Worm (Caenorhabditis elegans) whole organism, L4 larva: ENCODE measurements around the gene set-2.

Experiments
- D1046.2 ChIP-seq: fragments of 200-800 bp; sonication (Bioruptor generic); IDR thresholded peaks from 2 replicates; pipeline ENCODE4 v1.3.6; 2022; ENCODE audit warnings: missing genetic modification characterization, missing compliant biosample characterization
- F10B5.3 ChIP-seq: sonication (generic microtip); optimal IDR thresholded peaks from 2 replicates; lab custom pipeline; 2016; ENCODE audit warnings: mild to moderate bottlenecking, missing genetic modification characterization, missing compliant biosample characterization
- F37D6.2 ChIP-seq: sonication (generic microtip); optimal IDR thresholded peaks from 2 replicates; lab custom pipeline; 2016; ENCODE audit warnings: mild to moderate bottlenecking, missing genetic modification characterization, missing compliant biosample characterization
- F44E2.7 ChIP-seq: fragments of 200-800 bp; sonication (Bioruptor generic); IDR thresholded peaks from 2 replicates; pipeline ENCODE4 v2.1.2; 2022; ENCODE audit warnings: missing genetic modification characterization, missing compliant biosample characterization
- T26A8.4 ChIP-seq: fragments of 200-800 bp; sonication (Bioruptor generic); IDR thresholded peaks from 2 replicates; pipeline ENCODE4 v1.3.6; 2022; ENCODE audit warnings: missing genetic modification characterization, missing compliant biosample characterization
- Y105C5A.15 ChIP-seq: fragments of 200-800 bp; sonication (Bioruptor generic); IDR thresholded peaks from 2 replicates; pipeline ENCODE4 v1.3.6; 2022; ENCODE audit warnings: missing genetic modification characterization, missing compliant biosample characterization
- Y48G9A.11 ChIP-seq: fragments of 200-800 bp; sonication (Bioruptor generic); IDR thresholded peaks from 2 replicates; pipeline ENCODE4 v1.3.6; 2022; ENCODE audit warnings: missing genetic modification reagents, missing genetic modification characterization, missing compliant biosample characterization
- Y5F2A.4 ChIP-seq: fragments of 200-800 bp; sonication (Bioruptor generic); optimal IDR thresholded peaks from 2 replicates; lab custom pipeline; 2018; ENCODE audit warnings: mild to moderate bottlenecking, missing genetic modification characterization, missing compliant biosample characterization
- Y75B8A.6 ChIP-seq: fragments of 200-800 bp; sonication (Bioruptor generic); IDR thresholded peaks from 2 replicates; pipeline ENCODE4 v1.3.6; 2022; ENCODE audit warnings: missing genetic modification reagents, missing genetic modification characterization, missing compliant biosample characterization
- ama-1 ChIP-seq: fragments of 150-350 bp; optimal IDR thresholded peaks from 2 replicates; lab custom pipeline; 2014; ENCODE audit warnings: inconsistent platforms, mixed read lengths
- arid-1 ChIP-seq: fragments of 200-800 bp; sonication (Bioruptor generic); conservative IDR thresholded peaks from 2 replicates; pipeline ENCODE4 v1.3.6; 2022; ENCODE audit warnings: missing genetic modification reagents, missing genetic modification characterization, missing compliant biosample characterization
- ceh-20 ChIP-seq: fragments of 200-800 bp; sonication (Bioruptor generic); IDR thresholded peaks from 2 replicates; pipeline ENCODE4 v1.3.6; 2022; ENCODE audit warnings: missing genetic modification reagents, missing genetic modification characterization, missing compliant biosample characterization
- ceh-44 ChIP-seq: fragments of 200-800 bp; sonication (Bioruptor generic); IDR thresholded peaks from 2 replicates; pipeline ENCODE4 v1.3.6; 2022; ENCODE audit warnings: missing genetic modification reagents, missing genetic modification characterization, missing compliant biosample characterization
- ceh-82 ChIP-seq: sonication (generic microtip); optimal IDR thresholded peaks from 2 replicates; lab custom pipeline; 2017; ENCODE audit warnings: missing biosample characterization, missing genetic modification characterization
- daf-16 ChIP-seq, 3 experiments: sonication (generic microtip); optimal IDR thresholded peaks; 2 replicates each; lab custom pipeline; 2016 to 2017; ENCODE audit warnings: missing genetic modification characterization in 3 of 3, missing genetic modification reagents in 3 of 3, mild to moderate bottlenecking in 2 of 3, missing compliant biosample characterization in 2 of 3, missing biosample characterization in 1 of 3, moderate library complexity in 1 of 3
- daf-8 ChIP-seq: fragments of 200-800 bp; sonication (Bioruptor generic); IDR thresholded peaks from 2 replicates; pipeline ENCODE4 v1.3.6; 2022; ENCODE audit warnings: missing genetic modification characterization, missing compliant biosample characterization
- dmd-9 ChIP-seq: fragments of 200-800 bp; sonication (Bioruptor generic); IDR thresholded peaks from 2 replicates; pipeline ENCODE4 v1.3.6; 2022; ENCODE audit warnings: missing genetic modification reagents, missing genetic modification characterization, missing compliant biosample characterization
- dve-1 ChIP-seq: sonication (generic microtip); optimal IDR thresholded peaks from 2 replicates; lab custom pipeline; 2017; ENCODE audit warnings: antibody characterized with exemption, mild to moderate bottlenecking, missing genetic modification characterization, missing compliant biosample characterization; ENCODE audit not compliant: insufficient read depth
- gei-8 ChIP-seq: fragments of 200-800 bp; sonication (Bioruptor generic); optimal IDR thresholded peaks from 2 replicates; lab custom pipeline; 2018; ENCODE audit warnings: mild to moderate bottlenecking, missing genetic modification characterization, missing compliant biosample characterization
- hif-1 ChIP-seq, 2 experiments: sonication (generic microtip); optimal IDR thresholded peaks; 2 replicates each; lab custom pipeline; 2016 to 2017; ENCODE audit warnings: missing compliant biosample characterization in 2 of 2, missing genetic modification characterization in 2 of 2, missing genetic modification reagents in 2 of 2, missing genotype in 2 of 2, mild to moderate bottlenecking in 1 of 2
- jun-1 ChIP-seq: fragments of 150-350 bp; optimal IDR thresholded peaks from 2 replicates; lab custom pipeline; 2014; ENCODE audit warnings: missing biosample characterization, missing genetic modification reagents, missing genetic modification characterization
- lim-7 ChIP-seq: fragments of 200-800 bp; sonication (Bioruptor generic); IDR thresholded peaks from 2 replicates; pipeline ENCODE4 v1.3.6; 2022; ENCODE audit warnings: missing genetic modification characterization, missing compliant biosample characterization
- lin-13 ChIP-seq: fragments of 150-350 bp; optimal IDR thresholded peaks from 2 replicates; lab custom pipeline; 2014; ENCODE audit warnings: missing biosample characterization, missing genetic modification reagents, missing genetic modification characterization
- lin-15B ChIP-seq: fragments of 150-350 bp; sonication (generic microtip); optimal IDR thresholded peaks from 3 replicates; lab custom pipeline; 2014; ENCODE audit warnings: missing biosample characterization, missing genetic modification characterization
- lin-29 ChIP-seq: fragments of 200-800 bp; sonication (Bioruptor generic); IDR thresholded peaks from 2 replicates; pipeline ENCODE4 v1.3.6; 2022; ENCODE audit warnings: missing genetic modification reagents, missing genetic modification characterization, missing compliant biosample characterization
- lin-39 ChIP-seq: fragments of 150-350 bp; optimal IDR thresholded peaks from 2 replicates; lab custom pipeline; 2014; ENCODE audit warnings: missing biosample characterization, missing genetic modification reagents, missing genetic modification characterization
- lir-3 ChIP-seq: sonication (generic microtip); optimal IDR thresholded peaks from 2 replicates; lab custom pipeline; 2016; ENCODE audit warnings: mild to moderate bottlenecking, missing genetic modification characterization, missing compliant biosample characterization
- madf-9 ChIP-seq: fragments of 200-800 bp; sonication (Bioruptor generic); conservative IDR thresholded peaks from 2 replicates; pipeline ENCODE4 v1.3.6; 2022; ENCODE audit warnings: missing genetic modification reagents, missing genetic modification characterization, missing compliant biosample characterization
- mes-2 ChIP-seq: sonication (generic microtip); optimal IDR thresholded peaks from 2 replicates; lab custom pipeline; 2016; ENCODE audit warnings: missing genotype, mild to moderate bottlenecking, missing genetic modification characterization, missing compliant biosample characterization; ENCODE audit not compliant: poor library complexity, severe bottlenecking
- mxl-2 ChIP-seq: fragments of 200-800 bp; sonication (Bioruptor generic); conservative IDR thresholded peaks from 2 replicates; pipeline ENCODE4 v1.3.6; 2022; ENCODE audit warnings: missing genetic modification reagents, missing genetic modification characterization, missing compliant biosample characterization
- nhr-11 ChIP-seq: fragments of 150-350 bp; optimal IDR thresholded peaks from 2 replicates; lab custom pipeline; 2014; ENCODE audit warnings: missing biosample characterization, missing genetic modification characterization
- nhr-237 ChIP-seq: sonication (generic microtip); optimal IDR thresholded peaks from 2 replicates; lab custom pipeline; 2017; ENCODE audit warnings: missing biosample characterization, missing genetic modification characterization
- nhr-28 ChIP-seq: fragments of 150-350 bp; optimal IDR thresholded peaks from 2 replicates; lab custom pipeline; 2014; ENCODE audit warnings: missing biosample characterization, missing genetic modification characterization
- nhr-42 ChIP-seq: fragments of 200-800 bp; sonication (Bioruptor generic); IDR thresholded peaks from 2 replicates; pipeline ENCODE4 v1.3.6; 2022; ENCODE audit warnings: missing genetic modification characterization, missing compliant biosample characterization
- nhr-48 ChIP-seq: sonication (generic microtip); optimal IDR thresholded peaks from 2 replicates; lab custom pipeline; 2016; ENCODE audit warnings: mild to moderate bottlenecking, missing genetic modification characterization, missing compliant biosample characterization
- nhr-6 ChIP-seq: fragments of 150-350 bp; optimal IDR thresholded peaks from 2 replicates; lab custom pipeline; 2014; ENCODE audit warnings: missing biosample characterization, missing genetic modification characterization
- nhr-76 ChIP-seq: fragments of 150-350 bp; optimal IDR thresholded peaks from 2 replicates; lab custom pipeline; 2014; ENCODE audit warnings: missing biosample characterization, missing genetic modification characterization
- saeg-2 ChIP-seq: fragments of 200-800 bp; sonication (Bioruptor generic); IDR thresholded peaks from 2 replicates; pipeline ENCODE4 v1.3.6; 2022; ENCODE audit warnings: missing genetic modification reagents, missing genetic modification characterization, missing compliant biosample characterization
- skn-1 ChIP-seq: fragments of 150-350 bp; optimal IDR thresholded peaks from 2 replicates; lab custom pipeline; 2014; ENCODE audit warnings: missing biosample characterization, missing genetic modification characterization
- snpc-4 ChIP-seq: fragments of 150-350 bp; optimal IDR thresholded peaks from 2 replicates; lab custom pipeline; 2014; ENCODE audit warnings: missing biosample characterization, missing genetic modification characterization
- tra-1 ChIP-seq: fragments of 200-800 bp; sonication (Bioruptor generic); IDR thresholded peaks from 2 replicates; pipeline ENCODE4 v1.3.6; 2022; ENCODE audit warnings: missing genetic modification reagents, missing genetic modification characterization, missing compliant biosample characterization
- unc-130 ChIP-seq: sonication (generic microtip); optimal IDR thresholded peaks from 2 replicates; lab custom pipeline; 2016; ENCODE audit warnings: missing genetic modification reagents, missing genetic modification characterization, missing compliant biosample characterization
- unc-62 ChIP-seq, 3 experiments: fragments of 150-350 bp in 1 of 3; sonication (generic microtip); optimal IDR thresholded peaks in 2 of 3; peaks in 1 of 3; 1 replicate in 1 of 3; 2 replicates in 2 of 3; lab custom pipeline; 2014 to 2017; ENCODE audit warnings: missing biosample characterization in 3 of 3, missing genetic modification characterization in 3 of 3, missing genetic modification reagents in 3 of 3, missing genotype in 1 of 3
- zag-1 ChIP-seq: fragments of 150-350 bp; optimal IDR thresholded peaks from 2 replicates; lab custom pipeline; 2014; ENCODE audit warnings: missing biosample characterization, missing genetic modification characterization
- zfp-2 ChIP-seq: sonication (generic microtip); optimal IDR thresholded peaks from 2 replicates; lab custom pipeline; 2016; ENCODE audit warnings: mild to moderate bottlenecking, missing genetic modification characterization, missing compliant biosample characterization
- zfp-3 ChIP-seq: fragments of 200-800 bp; sonication (Bioruptor generic); conservative IDR thresholded peaks from 2 replicates; pipeline ENCODE4 v1.3.6; 2022; ENCODE audit warnings: missing genetic modification reagents, missing genetic modification characterization, missing compliant biosample characterization
- zip-2 ChIP-seq: fragments of 150-350 bp; optimal IDR thresholded peaks from 2 replicates; lab custom pipeline; 2014; ENCODE audit warnings: missing biosample characterization, missing genetic modification characterization
- ztf-7 ChIP-seq: fragments of 150-350 bp; optimal IDR thresholded peaks from 2 replicates; lab custom pipeline; 2014; ENCODE audit warnings: missing biosample characterization, missing genetic modification characterization

set-2 gene

ce11 chrIII:4900260-4900659 is 29.7 kb downstream of the set-2 start, which contains the start of gene tag-340:
Gene tag-340, plus strand, starts transcription at chrIII:4900508.
- TF ChIP-seq daf-16 (GFP tag; optimal IDR thresholded peaks at IDR 0.05; lab: Kevin White, UChicago), result no peak
- TF ChIP-seq daf-16 (tag; optimal IDR thresholded peaks at IDR 0.05; lab: Kevin White, UChicago), result peak; percentile 42
- no peak for TF ChIP-seq arid-1
- no peak for TF ChIP-seq zag-1 (tag; lab: Kevin White, UChicago)
- no peak for TF ChIP-seq nhr-48 (tag; lab: Kevin White, UChicago)
- no peak for TF ChIP-seq snpc-4
- no peak for TF ChIP-seq nhr-237 (tag; lab: Kevin White, UChicago)
- no peak for TF ChIP-seq lin-13
- TF ChIP-seq nhr-28 (tag; lab: Kevin White, UChicago), result peak; percentile 3
- TF ChIP-seq T26A8.4 (GFP tag; lab: Robert Waterston, UW), result no peak
- no peak for TF ChIP-seq skn-1 (tag; lab: Kevin White, UChicago)
- no peak for TF ChIP-seq zip-2 (tag; lab: Kevin White, UChicago)
- no peak for TF ChIP-seq F37D6.2 (tag; lab: Kevin White, UChicago)
- no peak for TF ChIP-seq Y5F2A.4 (GFP tag; lab: Kevin White, UChicago)
- TF ChIP-seq zfp-3 (GFP tag; lab: Robert Waterston, UW), result no peak
- TF ChIP-seq unc-62 (GFP tag; optimal IDR thresholded peaks at IDR 0.05 in 1 of 2; lab: Kevin White, UChicago), result no peak
- TF ChIP-seq unc-62 (tag; optimal IDR thresholded peaks at IDR 0.05; lab: Kevin White, UChicago), result no peak
- TF ChIP-seq jun-1 (tag; lab: Kevin White, UChicago), result no peak
- no peak for TF ChIP-seq mxl-2 (GFP tag; lab: Robert Waterston, UW)
- TF ChIP-seq ceh-82 (tag; lab: Kevin White, UChicago), result no peak

DNA sequence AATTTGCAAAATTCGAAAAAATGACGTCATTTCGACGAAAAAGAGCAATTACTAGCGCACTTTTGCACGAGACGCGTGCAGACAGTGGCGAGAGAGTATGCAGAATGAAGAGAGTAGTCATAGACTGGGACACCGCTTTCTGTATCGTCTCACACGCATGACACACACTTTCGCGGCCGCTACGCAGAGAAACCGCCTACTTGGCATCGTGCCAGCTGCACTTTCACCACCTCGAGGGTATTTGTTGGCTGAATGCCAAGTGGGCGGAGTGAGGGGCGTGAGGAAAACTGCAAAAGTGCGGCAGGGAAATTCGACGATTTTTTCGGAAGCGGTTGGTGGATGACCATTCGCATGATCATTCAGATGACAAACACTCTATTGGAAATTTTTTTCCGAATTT is 30.3 kb downstream of the set-2 start:
- peak; percentile 94 for TF ChIP-seq mes-2 (tag; lab: Kevin White, UChicago)
- TF ChIP-seq lin-39 (tag; lab: Kevin White, UChicago), result no peak
- TF ChIP-seq lin-15B (tag; lab: Kevin White, UChicago), result peak; percentile 71
- TF ChIP-seq nhr-76 (tag; lab: Kevin White, UChicago), result peak; percentile 83
- TF ChIP-seq nhr-11 (tag; lab: Kevin White, UChicago), result peak; percentile 99
- TF ChIP-seq nhr-6 (tag; lab: Kevin White, UChicago), result peak; percentile 97
- peak; percentile 97 for TF ChIP-seq madf-9
- TF ChIP-seq Y48G9A.11 (GFP tag; lab: Robert Waterston, UW), result peak; percentile 81
- TF ChIP-seq lin-13, result peak; percentile 97
- peak; percentile 94 for TF ChIP-seq lin-29 (GFP tag; lab: Robert Waterston, UW)
- peak; percentile 94; the same call in 1 of the 2 replicates for TF ChIP-seq daf-8 (GFP tag; lab: Robert Waterston, UW)
- peak; percentile 100 for TF ChIP-seq dve-1 (tag; lab: Kevin White, UChicago)
- TF ChIP-seq nhr-28 (tag; lab: Kevin White, UChicago), result peak; percentile 98
- TF ChIP-seq saeg-2 (GFP tag; lab: Robert Waterston, UW), result peak; percentile 100
- TF ChIP-seq dmd-9 (GFP tag; lab: Robert Waterston, UW), result peak; percentile 96
- TF ChIP-seq lir-3 (tag; lab: Kevin White, UChicago), result peak; percentile 86
- TF ChIP-seq mxl-2 (GFP tag; lab: Robert Waterston, UW), result peak; percentile 88
- peak; percentile 28 to 100 for TF ChIP-seq unc-62 (GFP tag; optimal IDR thresholded peaks at IDR 0.05 in 1 of 2; lab: Kevin White, UChicago)
- no peak for TF ChIP-seq unc-62 (tag; optimal IDR thresholded peaks at IDR 0.05; lab: Kevin White, UChicago)
- TF ChIP-seq ceh-82 (tag; lab: Kevin White, UChicago), result peak; percentile 10
- TF ChIP-seq F44E2.7 (GFP tag; lab: Robert Waterston, UW), result peak; percentile 84; the same call in 1 of the 2 replicates
- peak; percentile 93 for TF ChIP-seq D1046.2
- peak; percentile 73 for TF ChIP-seq lim-7 (GFP tag; lab: Robert Waterston, UW)
- TF ChIP-seq Y105C5A.15, result no peak
- TF ChIP-seq gei-8 (GFP tag; lab: Kevin White, UChicago), result peak; percentile 99
- TF ChIP-seq Y75B8A.6 (GFP tag; lab: Robert Waterston, UW), result peak; percentile 95
- peak; percentile 96 for TF ChIP-seq nhr-42
- peak; percentile 94 to 97 for TF ChIP-seq hif-1 (tag; optimal IDR thresholded peaks at IDR 0.05; lab: Kevin White, UChicago)
- TF ChIP-seq F10B5.3, result peak; percentile 88
- TF ChIP-seq ama-1 (lab: Kevin White, UChicago), result peak; percentile 68
- TF ChIP-seq zfp-2, result peak; percentile 96
- peak; percentile 96 for TF ChIP-seq jun-1 (tag; lab: Kevin White, UChicago)
- peak; percentile 99 for TF ChIP-seq tra-1 (GFP tag; lab: Robert Waterston, UW)
- peak; percentile 58; the same call in 1 of the 2 replicates for TF ChIP-seq ceh-44 (GFP tag; lab: Robert Waterston, UW)
- peak; percentile 74 for TF ChIP-seq ztf-7 (tag; lab: Kevin White, UChicago)
- peak; percentile 79 for TF ChIP-seq unc-130 (GFP tag; lab: Kevin White, UChicago)
- TF ChIP-seq ceh-20 (GFP tag; lab: Robert Waterston, UW), result peak; percentile 99
